Fruit fly (Drosophila melanogaster): ENCODE measurements around the gene GstT3.

DNA sequence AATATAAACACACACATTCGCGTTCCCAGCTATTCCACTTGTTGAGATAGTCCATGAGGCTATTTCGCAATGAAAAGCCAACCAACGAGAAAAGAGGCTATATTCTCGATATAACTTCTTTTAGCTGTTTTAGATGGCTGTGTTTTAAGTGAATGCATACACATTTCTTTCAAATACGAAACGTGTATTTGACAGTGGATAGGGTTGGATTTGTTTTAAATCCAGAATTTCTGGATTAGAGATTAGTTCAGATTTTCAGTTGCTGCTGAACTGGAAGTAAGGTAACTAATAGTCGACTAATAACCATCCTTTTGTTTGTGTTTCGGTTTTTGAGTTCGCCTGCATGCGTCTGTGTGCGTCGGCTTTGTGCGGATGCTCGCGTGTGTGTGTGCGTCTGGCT, 44.1 kb upstream of the GstT3 start:
- no peak for TF ChIP-seq Myc (optimal IDR thresholded peaks at IDR 0.05)
- TF ChIP-seq psq (optimal IDR thresholded peaks at IDR 0.05), result no peak
- TF ChIP-seq h (optimal IDR thresholded peaks at IDR 0.05), result no peak
- no peak for TF ChIP-seq insv (optimal IDR thresholded peaks at IDR 0.05)
- TF ChIP-seq ttk (optimal IDR thresholded peaks at IDR 0.05), result no peak
